Fruit fly (Drosophila melanogaster) whole organism, embryonic: ENCODE data around the gene Prm.
A peak's percentile ranks its signal among the peaks of the same experiment; 100 is the strongest.

Experiments used
- Atf6 ChIP-seq: fragments of 200-800 bp; sonication (Bioruptor generic); IDR thresholded peaks from 2 replicates; pipeline ENCODE4 v1.3.6; 2022; ENCODE audit warnings: missing biosample characterization, missing genetic modification characterization
- CG10366 ChIP-seq: fragments of 200-800 bp; sonication (Bioruptor generic); IDR thresholded peaks from 2 replicates; pipeline ENCODE4 v1.3.6; 2022; ENCODE audit warnings: missing biosample characterization, missing genetic modification characterization
- CG11093 ChIP-seq: fragments of 200-800 bp; sonication (Bioruptor generic); IDR thresholded peaks from 3 replicates; pipeline ENCODE4 v1.3.6; 2022; ENCODE audit warnings: missing biosample characterization, missing genetic modification characterization
- CG11398 ChIP-seq: fragments of 200-800 bp; sonication (Bioruptor generic); optimal IDR thresholded peaks from 2 replicates; lab custom pipeline; 2016; ENCODE audit warnings: missing biosample characterization, missing genetic modification characterization
- CG12104 ChIP-seq: fragments of 200-800 bp; sonication (Bioruptor generic); optimal IDR thresholded peaks from 3 replicates; lab custom pipeline; 2016; ENCODE audit warnings: missing biosample characterization, missing genetic modification characterization
- CG15479 ChIP-seq: fragments of 200-800 bp; sonication (Bioruptor generic); optimal IDR thresholded peaks from 3 replicates; lab custom pipeline; 2019; ENCODE audit warnings: missing biosample characterization, mild to moderate bottlenecking, missing genetic modification characterization, moderate library complexity
- CG16863 ChIP-seq: fragments of 200-800 bp; sonication (Bioruptor generic); optimal IDR thresholded peaks from 3 replicates; lab custom pipeline; 2016; ENCODE audit warnings: missing biosample characterization, missing genetic modification characterization
- CG18262 ChIP-seq: fragments of 200-800 bp; optimal IDR thresholded peaks from 3 replicates; lab custom pipeline; 2019; ENCODE audit warnings: missing biosample characterization, mild to moderate bottlenecking, missing genetic modification characterization, moderate library complexity
- CG18599 ChIP-seq: fragments of 200-800 bp; sonication (Bioruptor generic); optimal IDR thresholded peaks from 3 replicates; lab custom pipeline; 2017; ENCODE audit warnings: missing biosample characterization, missing genetic modification characterization, mild to moderate bottlenecking, moderate library complexity, missing genetic modification reagents
- CG2712 ChIP-seq: fragments of 200-800 bp; optimal IDR thresholded peaks from 3 replicates; lab custom pipeline; 2019; ENCODE audit warnings: missing biosample characterization, mild to moderate bottlenecking, missing genetic modification characterization, moderate library complexity
- CG32772 ChIP-seq: fragments of 200-800 bp; sonication (Bioruptor generic); IDR thresholded peaks from 2 replicates; pipeline ENCODE4 v1.3.6; 2022; ENCODE audit warnings: missing biosample characterization, missing genetic modification characterization
- CG4424 ChIP-seq: fragments of 200-800 bp; sonication (Bioruptor generic); optimal IDR thresholded peaks from 3 replicates; lab custom pipeline; 2016; ENCODE audit warnings: missing biosample characterization, missing genetic modification characterization
- CG6254 ChIP-seq: fragments of 200-800 bp; sonication (Bioruptor generic); optimal IDR thresholded peaks from 3 replicates; lab custom pipeline; 2017; ENCODE audit warnings: mild to moderate bottlenecking, missing biosample characterization, missing genetic modification reagents, missing genetic modification characterization
- CG6791 ChIP-seq: fragments of 200-800 bp; sonication (Bioruptor generic); IDR thresholded peaks from 3 replicates; pipeline ENCODE4 v1.3.6; 2022; ENCODE audit warnings: missing biosample characterization, missing genetic modification characterization; ENCODE audit not compliant: partially characterized antibody
- CG7963 ChIP-seq: fragments of 200-800 bp; sonication (Bioruptor generic); IDR thresholded peaks from 3 replicates; pipeline ENCODE4 v1.3.6; 2022; ENCODE audit warnings: missing biosample characterization, missing genetic modification characterization; ENCODE audit not compliant: partially characterized antibody
- CG8765 ChIP-seq: fragments of 200-800 bp; sonication (Bioruptor generic); IDR thresholded peaks from 2 replicates; pipeline ENCODE4 v1.3.6; 2022; ENCODE audit warnings: missing biosample characterization, missing genetic modification characterization
- CG9817 ChIP-seq: fragments of 200-800 bp; sonication (Bioruptor generic); optimal IDR thresholded peaks from 2 replicates; lab custom pipeline; 2018; ENCODE audit warnings: missing biosample characterization, mild to moderate bottlenecking, missing genetic modification characterization, moderate library complexity
- D ChIP-seq, 2 experiments: fragments of 200-800 bp in 1 of 2; fragments of >200 bp in 1 of 2; sonication (Bioruptor generic) in 1 of 2; optimal IDR thresholded peaks; 2 replicates in 1 of 2; 3 replicates in 1 of 2; lab custom pipeline; 2017; ENCODE audit warnings: mild to moderate bottlenecking in 1 of 2, missing biosample characterization in 1 of 2, missing genetic modification characterization in 1 of 2, missing genetic modification reagents in 1 of 2
- D19B ChIP-seq: fragments of 200-800 bp; sonication (Bioruptor generic); optimal IDR thresholded peaks from 2 replicates; lab custom pipeline; 2017; ENCODE audit warnings: missing biosample characterization, mild to moderate bottlenecking, missing genetic modification characterization
- Dek ChIP-seq: fragments of 200-800 bp; sonication (Bioruptor generic); optimal IDR thresholded peaks from 3 replicates; lab custom pipeline; 2019; ENCODE audit warnings: missing biosample characterization, mild to moderate bottlenecking, missing genetic modification characterization, moderate library complexity
- Dp ChIP-seq: fragments of 200-800 bp; sonication (Bioruptor generic); optimal IDR thresholded peaks from 2 replicates; lab custom pipeline; 2018; ENCODE audit warnings: missing biosample characterization, mild to moderate bottlenecking, missing genetic modification characterization, moderate library complexity
- Eip74EF ChIP-seq, 2 experiments: fragments of 200-800 bp in 1 of 2; fragments of >200 bp in 1 of 2; sonication (Bioruptor generic) in 1 of 2; optimal IDR thresholded peaks; 2 replicates each; lab custom pipeline; 2017 to 2019; ENCODE audit warnings: missing biosample characterization in 2 of 2, missing genetic modification characterization in 2 of 2, mild to moderate bottlenecking in 1 of 2, moderate library complexity in 1 of 2
- HLH54F ChIP-seq: fragments of 200-800 bp; sonication (Bioruptor generic); optimal IDR thresholded peaks from 3 replicates; lab custom pipeline; 2016; ENCODE audit warnings: missing biosample characterization, missing genetic modification characterization
- Hmx ChIP-seq: fragments of 200-800 bp; sonication (Bioruptor generic); optimal IDR thresholded peaks from 2 replicates; lab custom pipeline; 2016; ENCODE audit warnings: missing biosample characterization, missing genetic modification characterization
- Hr39 ChIP-seq: fragments of >200 bp; optimal IDR thresholded peaks from 2 replicates; lab custom pipeline; 2017
- Hr78 ChIP-seq, 2 experiments: fragments of 200-800 bp in 1 of 2; fragments of >200 bp in 1 of 2; sonication (Bioruptor generic) in 1 of 2; optimal IDR thresholded peaks; 2 replicates each; lab custom pipeline; 2017 to 2019; ENCODE audit warnings: missing biosample characterization in 2 of 2, missing genetic modification characterization in 2 of 2, mild to moderate bottlenecking in 1 of 2, moderate library complexity in 1 of 2
- Meics ChIP-seq: fragments of 200-800 bp; sonication (Bioruptor generic); optimal IDR thresholded peaks from 2 replicates; lab custom pipeline; 2017; ENCODE audit warnings: missing biosample characterization, mild to moderate bottlenecking, missing genetic modification characterization
- Nf-YA ChIP-seq: fragments of 200-800 bp; sonication (Bioruptor generic); IDR thresholded peaks from 2 replicates; pipeline ENCODE4 v1.3.6; 2022; ENCODE audit warnings: missing biosample characterization, missing genetic modification characterization
- Ptx1 ChIP-seq: fragments of 200-800 bp; sonication (Bioruptor generic); IDR thresholded peaks from 2 replicates; pipeline ENCODE4 v1.3.6; 2022; ENCODE audit warnings: missing biosample characterization, missing genetic modification characterization
- Sry-β ChIP-seq: fragments of 200-800 bp; sonication (Bioruptor generic); optimal IDR thresholded peaks from 2 replicates; lab custom pipeline; 2018; ENCODE audit warnings: missing biosample characterization, mild to moderate bottlenecking, missing genetic modification characterization, moderate library complexity
- az2 ChIP-seq: fragments of 200-800 bp; sonication (Bioruptor generic); optimal IDR thresholded peaks from 3 replicates; lab custom pipeline; 2016; ENCODE audit warnings: missing biosample characterization, missing genetic modification characterization
- bbx ChIP-seq: fragments of 200-800 bp; sonication (Bioruptor generic); IDR thresholded peaks from 2 replicates; pipeline ENCODE4 v1.3.6; 2022; ENCODE audit warnings: missing biosample characterization, missing genetic modification characterization; ENCODE audit not compliant: partially characterized antibody
- cad ChIP-seq: fragments of >200 bp; optimal IDR thresholded peaks from 2 replicates; lab custom pipeline; 2017; ENCODE audit warnings: missing biosample characterization, missing genetic modification characterization
- esg ChIP-seq: fragments of 200-800 bp; sonication (Bioruptor generic); conservative IDR thresholded peaks from 2 replicates; pipeline ENCODE4 v1.3.6; 2022; ENCODE audit warnings: missing biosample characterization, missing genetic modification characterization
- eyg ChIP-seq: fragments of 200-800 bp; sonication (Bioruptor generic); optimal IDR thresholded peaks from 3 replicates; lab custom pipeline; 2016; ENCODE audit warnings: missing biosample characterization, missing genetic modification characterization
- gcm ChIP-seq: fragments of 200-800 bp; sonication (Bioruptor generic); optimal IDR thresholded peaks from 2 replicates; lab custom pipeline; 2019; ENCODE audit warnings: missing biosample characterization, mild to moderate bottlenecking, missing genetic modification characterization, moderate library complexity
- gem ChIP-seq: fragments of 200-800 bp; sonication (Bioruptor generic); optimal IDR thresholded peaks from 2 replicates; lab custom pipeline; 2019; ENCODE audit warnings: missing biosample characterization, mild to moderate bottlenecking, missing genetic modification characterization, moderate library complexity
- hth ChIP-seq: fragments of >200 bp; optimal IDR thresholded peaks from 2 replicates; lab custom pipeline; 2017; ENCODE audit warnings: inconsistent platforms
- ind ChIP-seq: fragments of 200-800 bp; sonication (Bioruptor generic); optimal IDR thresholded peaks from 3 replicates; lab custom pipeline; 2016; ENCODE audit warnings: missing biosample characterization, missing genetic modification characterization
- nerfin-1 ChIP-seq: fragments of 200-800 bp; sonication (Bioruptor generic); optimal IDR thresholded peaks from 3 replicates; lab custom pipeline; 2019; ENCODE audit warnings: missing biosample characterization, mild to moderate bottlenecking, missing genetic modification characterization, moderate library complexity
- pzg ChIP-seq: fragments of 200-800 bp; sonication (Bioruptor generic); optimal IDR thresholded peaks from 3 replicates; lab custom pipeline; 2018; ENCODE audit warnings: missing biosample characterization, mild to moderate bottlenecking, missing genetic modification characterization, moderate library complexity
- row ChIP-seq: fragments of 200-800 bp; sonication (Bioruptor generic); IDR thresholded peaks from 3 replicates; pipeline ENCODE4 v1.3.6; 2022; ENCODE audit warnings: missing biosample characterization, missing genetic modification characterization
- ssp ChIP-seq: fragments of 200-800 bp; sonication (Bioruptor generic); IDR thresholded peaks from 2 replicates; pipeline ENCODE4 v1.3.6; 2022; ENCODE audit warnings: missing biosample characterization, missing genetic modification characterization
- toy ChIP-seq: fragments of 200-800 bp; sonication (Bioruptor generic); IDR thresholded peaks from 2 replicates; pipeline ENCODE4 v1.3.6; 2022; ENCODE audit warnings: missing biosample characterization, missing genetic modification characterization
- trh ChIP-seq: fragments of 200-800 bp; sonication (Bioruptor generic); optimal IDR thresholded peaks from 2 replicates; lab custom pipeline; 2016; ENCODE audit warnings: missing biosample characterization, missing genetic modification characterization
- tx ChIP-seq: fragments of 200-800 bp; sonication (Bioruptor generic); optimal IDR thresholded peaks from 2 replicates; lab custom pipeline; 2016; ENCODE audit warnings: missing biosample characterization, missing genetic modification characterization
- vfl ChIP-seq: fragments of 200-800 bp; sonication (Bioruptor generic); optimal IDR thresholded peaks from 2 replicates; lab custom pipeline; 2016; ENCODE audit warnings: missing biosample characterization, missing genetic modification characterization
- z ChIP-seq: fragments of 200-800 bp; sonication (Bioruptor generic); IDR thresholded peaks from 3 replicates; pipeline ENCODE4 v1.3.6; 2022; ENCODE audit warnings: missing biosample characterization, missing genetic modification characterization
- zen ChIP-seq: fragments of 200-800 bp; sonication (Bioruptor generic); optimal IDR thresholded peaks from 3 replicates; lab custom pipeline; 2018; ENCODE audit warnings: missing biosample characterization, mild to moderate bottlenecking, missing genetic modification characterization, moderate library complexity

Gene Prm

dm6 chr3L:8765969-8766538 lies 20.9 kb upstream of the Prm start (continued):
- peak; percentile 26 for TF ChIP-seq pzg
- peak; percentile 30 for TF ChIP-seq Dp
- peak; percentile 91 for TF ChIP-seq CG6254
- peak; percentile 91 for TF ChIP-seq toy
- TF ChIP-seq vfl = peak; percentile 97
- TF ChIP-seq HLH54F (GFP tag; lab: Kevin White, UChicago) = peak; percentile 98
- TF ChIP-seq CG6791 (GFP tag; lab: Robert Waterston, UW) = peak; percentile 55; the same call in 2 of the 3 replicates
- TF ChIP-seq tx (GFP tag; lab: Kevin White, UChicago) = peak; percentile 97
- TF ChIP-seq ind (GFP tag; lab: Kevin White, UChicago) = peak; percentile 98
- TF ChIP-seq CG32772 (GFP tag; lab: Robert Waterston, UW) = peak; percentile 97
- peak; percentile 93 for TF ChIP-seq CG12104 (GFP tag; lab: Kevin White, UChicago)
- peak; percentile 38; the same call in 1 of the 2 replicates for TF ChIP-seq bbx (GFP tag; lab: Robert Waterston, UW)
- TF ChIP-seq CG11398 = peak; percentile 95
- TF ChIP-seq D (optimal IDR thresholded peaks at IDR 0.05; lab: Kevin White, UChicago) = no peak
- peak; percentile 99 for TF ChIP-seq D (GFP tag; optimal IDR thresholded peaks at IDR 0.05; lab: Kevin White, UChicago)
- peak; percentile 71 for TF ChIP-seq Sry-β (GFP tag; lab: Kevin White, UChicago)
- peak; percentile 97 for TF ChIP-seq gcm
- TF ChIP-seq cad = no peak
- TF ChIP-seq ssp (GFP tag; lab: Robert Waterston, UW) = peak; percentile 93
- TF ChIP-seq CG2712 (tag; lab: Kevin White, UChicago) = peak; percentile 99
- TF ChIP-seq CG9817 (tag; lab: Kevin White, UChicago) = peak; percentile 99
- TF ChIP-seq CG10366 = peak; percentile 97
- TF ChIP-seq z (GFP tag; lab: Robert Waterston, UW) = no peak
- TF ChIP-seq Hr78 (GFP tag; optimal IDR thresholded peaks at IDR 0.05; lab: Kevin White, UChicago) = peak in 1 of 2 experiments; percentile 68
- TF ChIP-seq CG16863 (GFP tag; lab: Kevin White, UChicago) = peak; percentile 98
- peak; percentile 91 for TF ChIP-seq nerfin-1 (tag; lab: Kevin White, UChicago)
- peak; percentile 97 for TF ChIP-seq Meics (GFP tag; lab: Kevin White, UChicago)
- peak in 1 of 2 experiments; percentile 93 for TF ChIP-seq Eip74EF (GFP tag; optimal IDR thresholded peaks at IDR 0.05; lab: Kevin White, UChicago)
- peak; percentile 98 for TF ChIP-seq Atf6 (GFP tag; lab: Robert Waterston, UW)
- TF ChIP-seq row (GFP tag; lab: Robert Waterston, UW) = peak; percentile 98
- peak; percentile 96 for TF ChIP-seq CG11093 (GFP tag; lab: Robert Waterston, UW)
- TF ChIP-seq esg (GFP tag; lab: Robert Waterston, UW) = peak; percentile 99
- TF ChIP-seq hth = no peak
- TF ChIP-seq Hmx (GFP tag; lab: Kevin White, UChicago) = peak; percentile 86
- TF ChIP-seq Ptx1 = peak; percentile 98
- peak; percentile 89 for TF ChIP-seq trh (GFP tag; lab: Kevin White, UChicago)
- peak; percentile 96 for TF ChIP-seq Dek (tag; lab: Kevin White, UChicago)
- peak; percentile 99 for TF ChIP-seq az2 (GFP tag; lab: Kevin White, UChicago)
- peak; percentile 87 for TF ChIP-seq D19B
- TF ChIP-seq CG8765 (GFP tag; lab: Robert Waterston, UW) = peak; percentile 92
- peak; percentile 90 for TF ChIP-seq Nf-YA (GFP tag; lab: Robert Waterston, UW)
- peak; percentile 40; the same call in 1 of the 3 replicates for TF ChIP-seq CG7963 (GFP tag; lab: Robert Waterston, UW)
- TF ChIP-seq CG18262 = peak; percentile 99
- peak; percentile 97 for TF ChIP-seq CG4424
- TF ChIP-seq zen (tag; lab: Kevin White, UChicago) = peak; percentile 86
- TF ChIP-seq CG18599 (GFP tag; lab: Kevin White, UChicago) = peak; percentile 98
- TF ChIP-seq gem (tag; lab: Kevin White, UChicago) = peak; percentile 99
- TF ChIP-seq eyg (GFP tag; lab: Kevin White, UChicago) = peak; percentile 81
- no peak for TF ChIP-seq CG15479 (GFP tag; lab: Kevin White, UChicago)
- no peak for TF ChIP-seq Hr39 (lab: Kevin White, UChicago)
